Worm (Caenorhabditis elegans) whole organism, L3 larva: Measurements from ENCODE around the gene F59A6.3.

Experiments used
- ceh-82 ChIP-seq: fragments of 150-350 bp; optimal IDR thresholded peaks from 2 replicates; lab custom pipeline; 2014; ENCODE audit warnings: missing biosample characterization, missing genetic modification characterization
- ceh-9 ChIP-seq: sonication (generic microtip); optimal IDR thresholded peaks from 2 replicates; lab custom pipeline; 2018; ENCODE audit warnings: missing biosample characterization, missing genetic modification characterization
- jun-1 ChIP-seq: fragments of 150-350 bp; optimal IDR thresholded peaks from 2 replicates; lab custom pipeline; 2014; ENCODE audit warnings: missing biosample characterization, missing genetic modification reagents, missing genetic modification characterization
- lin-15B ChIP-seq: fragments of 150-350 bp; optimal IDR thresholded peaks from 2 replicates; lab custom pipeline; 2014; ENCODE audit warnings: missing biosample characterization, missing genetic modification characterization
- mdl-1 ChIP-seq: fragments of 150-350 bp; optimal IDR thresholded peaks from 2 replicates; lab custom pipeline; 2014; ENCODE audit warnings: missing biosample characterization, missing genetic modification characterization
- nfya-1 ChIP-seq: sonication (generic microtip); optimal IDR thresholded peaks from 2 replicates; lab custom pipeline; 2017; ENCODE audit warnings: missing genetic modification characterization, mild to moderate bottlenecking, missing compliant biosample characterization, antibody characterized with exemption, moderate library complexity; ENCODE audit not compliant: insufficient read depth
- nhr-11 ChIP-seq: fragments of 150-350 bp; optimal IDR thresholded peaks from 2 replicates; lab custom pipeline; 2014; ENCODE audit warnings: missing biosample characterization, missing genetic modification characterization
- nhr-12 ChIP-seq: fragments of 150-350 bp; optimal IDR thresholded peaks from 2 replicates; lab custom pipeline; 2014; ENCODE audit warnings: missing biosample characterization, missing genetic modification characterization
- nhr-237 ChIP-seq: fragments of 150-350 bp; optimal IDR thresholded peaks from 2 replicates; lab custom pipeline; 2014; ENCODE audit warnings: missing biosample characterization, missing genetic modification characterization
- nhr-76 ChIP-seq: fragments of 150-350 bp; sonication (generic microtip); optimal IDR thresholded peaks from 5 replicates; lab custom pipeline; 2014; ENCODE audit warnings: missing biosample characterization, missing genetic modification characterization
- pqm-1 ChIP-seq: fragments of 150-350 bp; optimal IDR thresholded peaks from 2 replicates; lab custom pipeline; 2017; ENCODE audit warnings: missing biosample characterization, missing genetic modification characterization, inconsistent platforms
- unc-39 ChIP-seq: sonication (generic microtip); optimal IDR thresholded peaks from 4 replicates; lab custom pipeline; 2017; ENCODE audit warnings: missing biosample characterization, missing genetic modification characterization
- unc-62 ChIP-seq: fragments of 150-350 bp; sonication (generic microtip); optimal IDR thresholded peaks from 4 replicates; lab custom pipeline; 2014; ENCODE audit warnings: missing biosample characterization, missing genetic modification reagents, missing genetic modification characterization
- zag-1 ChIP-seq: fragments of 150-350 bp; optimal IDR thresholded peaks from 2 replicates; lab custom pipeline; 2014; ENCODE audit warnings: missing biosample characterization, missing genetic modification characterization

DNA sequence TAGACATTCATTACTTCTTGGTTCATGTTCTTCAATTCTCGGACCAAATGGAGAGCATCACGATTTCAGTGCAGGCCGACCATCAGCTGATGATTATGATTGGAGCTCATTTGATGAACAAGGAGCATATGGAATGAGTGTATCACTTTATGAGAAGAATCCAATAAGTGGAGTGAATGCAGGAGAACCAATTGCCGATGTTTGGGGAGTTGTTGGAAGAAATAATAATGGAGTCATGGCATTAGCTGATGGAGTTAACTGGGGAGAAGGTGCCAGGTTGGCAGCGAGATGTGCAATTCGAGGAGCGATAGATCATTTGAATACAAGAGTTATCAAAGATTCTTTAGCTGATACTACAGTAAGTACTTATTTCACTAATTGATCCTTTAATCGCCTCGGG is 42.6 kb downstream of the F59A6.3 start:
- no peak for TF ChIP-seq unc-39 (tag; lab: Kevin White, UChicago)
- no peak for TF ChIP-seq zag-1 (tag; lab: Kevin White, UChicago)
- no peak for TF ChIP-seq mdl-1 (tag; lab: Kevin White, UChicago)
- no peak for TF ChIP-seq nhr-11
- no peak for TF ChIP-seq lin-15B (tag; lab: Kevin White, UChicago)
- TF ChIP-seq nfya-1 (tag; lab: Kevin White, UChicago) = no peak
- no peak for TF ChIP-seq nhr-12 (tag; lab: Kevin White, UChicago)
- TF ChIP-seq unc-62 = no peak
- no peak for TF ChIP-seq jun-1
- TF ChIP-seq nhr-76 (tag; lab: Kevin White, UChicago) = no peak
- TF ChIP-seq nhr-237 (tag; lab: Kevin White, UChicago) = no peak
- TF ChIP-seq ceh-82 = no peak
- TF ChIP-seq ceh-9 (tag; lab: Kevin White, UChicago) = no peak
- TF ChIP-seq pqm-1 (tag; lab: Kevin White, UChicago) = no peak
